Worm (Caenorhabditis elegans) whole organism, mixed stage, embryonic: ENCODE data around the gene R04E5.7.

Source experiments
- M03D4.4 ChIP-seq: sonication (generic microtip); optimal IDR thresholded peaks from 2 replicates; lab custom pipeline; 2017; ENCODE audit warnings: mild to moderate bottlenecking, missing genetic modification characterization, missing compliant biosample characterization
- blmp-1 ChIP-seq: fragments of 150-350 bp; optimal IDR thresholded peaks from 2 replicates; lab custom pipeline; 2014; ENCODE audit warnings: missing biosample characterization, missing genetic modification characterization
- ceh-39 ChIP-seq: fragments of 150-350 bp; optimal IDR thresholded peaks from 2 replicates; lab custom pipeline; 2014; ENCODE audit warnings: missing biosample characterization, missing genetic modification characterization
- ceh-83 ChIP-seq: fragments of 200-800 bp; sonication (Bioruptor generic); optimal IDR thresholded peaks from 2 replicates; lab custom pipeline; 2018; ENCODE audit warnings: mild to moderate bottlenecking, missing genetic modification characterization, missing compliant biosample characterization
- ces-1 ChIP-seq: fragments of 150-350 bp; optimal IDR thresholded peaks from 2 replicates; lab custom pipeline; 2014; ENCODE audit warnings: missing biosample characterization, missing genetic modification reagents, missing genetic modification characterization
- cnd-1 ChIP-seq: fragments of 200-800 bp; sonication (Bioruptor generic); optimal IDR thresholded peaks from 2 replicates; lab custom pipeline; 2018; ENCODE audit warnings: mild to moderate bottlenecking, missing genetic modification characterization, missing compliant biosample characterization
- drap-1 ChIP-seq: fragments of 200-800 bp; sonication (Bioruptor generic); optimal IDR thresholded peaks from 3 replicates; lab custom pipeline; 2018; ENCODE audit warnings: mild to moderate bottlenecking, missing genetic modification characterization, missing compliant biosample characterization
- elt-1 ChIP-seq: sonication (generic microtip); optimal IDR thresholded peaks from 2 replicates; lab custom pipeline; 2017; ENCODE audit warnings: missing genetic modification characterization, mild to moderate bottlenecking, missing compliant biosample characterization, antibody characterized with exemption, moderate library complexity, borderline replicate concordance; ENCODE audit not compliant: insufficient read depth
- elt-3 ChIP-seq: fragments of 150-350 bp; optimal IDR thresholded peaks from 2 replicates; lab custom pipeline; 2014; ENCODE audit warnings: missing biosample characterization, missing genetic modification characterization
- flh-1 ChIP-seq: fragments of 200-800 bp; sonication (Bioruptor generic); optimal IDR thresholded peaks from 2 replicates; lab custom pipeline; 2018; ENCODE audit warnings: mild to moderate bottlenecking, missing genetic modification characterization, moderate library complexity, missing compliant biosample characterization
- ham-2 ChIP-seq: fragments of 200-800 bp; sonication (Bioruptor generic); optimal IDR thresholded peaks from 2 replicates; lab custom pipeline; 2018; ENCODE audit warnings: mild to moderate bottlenecking, missing genetic modification characterization, missing compliant biosample characterization
- hlh-1 ChIP-seq: fragments of 150-350 bp; optimal IDR thresholded peaks from 2 replicates; lab custom pipeline; 2014; ENCODE audit warnings: missing biosample characterization, missing genetic modification reagents, missing genetic modification characterization
- lin-32 ChIP-seq: fragments of 200-800 bp; sonication (Bioruptor generic); optimal IDR thresholded peaks from 2 replicates; lab custom pipeline; 2018; ENCODE audit warnings: mild to moderate bottlenecking, missing genetic modification characterization, missing compliant biosample characterization
- mab-5 ChIP-seq: fragments of 150-350 bp; optimal IDR thresholded peaks from 2 replicates; lab custom pipeline; 2014; ENCODE audit warnings: missing biosample characterization, missing genetic modification characterization
- mep-1 ChIP-seq: fragments of 150-350 bp; optimal IDR thresholded peaks from 2 replicates; lab custom pipeline; 2017; ENCODE audit warnings: missing biosample characterization, missing genetic modification reagents, missing genetic modification characterization, inconsistent platforms
- nhr-2 ChIP-seq: fragments of 150-350 bp; optimal IDR thresholded peaks from 2 replicates; lab custom pipeline; 2014; ENCODE audit warnings: missing biosample characterization, missing genetic modification characterization
- nhr-28 ChIP-seq: fragments of 150-350 bp; optimal IDR thresholded peaks from 2 replicates; lab custom pipeline; 2014; ENCODE audit warnings: missing biosample characterization, missing genetic modification characterization
- nhr-76 ChIP-seq: sonication (generic microtip); optimal IDR thresholded peaks from 2 replicates; lab custom pipeline; 2017; ENCODE audit warnings: missing biosample characterization, missing genetic modification characterization
- pha-4 ChIP-seq: fragments of 150-350 bp; optimal IDR thresholded peaks from 2 replicates; lab custom pipeline; 2018; ENCODE audit warnings: missing biosample characterization, missing genetic modification reagents, missing genetic modification characterization
- snpc-4 ChIP-seq: fragments of 150-350 bp; optimal IDR thresholded peaks from 2 replicates; lab custom pipeline; 2014; ENCODE audit warnings: missing biosample characterization, missing genetic modification characterization
- sptf-1 ChIP-seq: sonication (generic microtip); optimal IDR thresholded peaks from 2 replicates; lab custom pipeline; 2017; ENCODE audit warnings: mild to moderate bottlenecking, missing genetic modification characterization, moderate library complexity, missing compliant biosample characterization
- tbx-8 ChIP-seq: fragments of 200-800 bp; sonication (Bioruptor generic); optimal IDR thresholded peaks from 2 replicates; lab custom pipeline; 2018; ENCODE audit warnings: mild to moderate bottlenecking, missing genetic modification characterization, moderate library complexity, missing compliant biosample characterization
- unc-120 ChIP-seq: sonication (generic microtip); optimal IDR thresholded peaks from 2 replicates; lab custom pipeline; 2017; ENCODE audit warnings: missing genetic modification characterization, missing compliant biosample characterization; ENCODE audit not compliant: poor library complexity, severe bottlenecking
- unc-39 ChIP-seq: fragments of 150-350 bp; optimal IDR thresholded peaks from 2 replicates; lab custom pipeline; 2014; ENCODE audit warnings: missing biosample characterization, missing genetic modification characterization
- unc-62 ChIP-seq: fragments of 150-350 bp; optimal IDR thresholded peaks from 2 replicates; lab custom pipeline; 2014; ENCODE audit warnings: missing biosample characterization, missing genetic modification reagents, missing genetic modification characterization
- ztf-11 ChIP-seq: fragments of 150-350 bp; optimal IDR thresholded peaks from 2 replicates; lab custom pipeline; 2014; ENCODE audit warnings: missing biosample characterization, missing genetic modification characterization

The R04E5.7 gene

ce11 chrX:8752546-8752945, 44.5 kb downstream of the R04E5.7 start:
- TF ChIP-seq blmp-1 (tag; lab: Kevin White, UChicago), result no peak
- TF ChIP-seq elt-1, result peak; percentile 78
- TF ChIP-seq elt-3 (tag; lab: Kevin White, UChicago), result peak; percentile 44
- TF ChIP-seq unc-62 (GFP tag; lab: Kevin White, UChicago), result peak; percentile 47
- TF ChIP-seq drap-1 (GFP tag; lab: Kevin White, UChicago), result no peak
- TF ChIP-seq unc-120 (tag; lab: Kevin White, UChicago), result no peak
- TF ChIP-seq nhr-2, result no peak

DNA sequence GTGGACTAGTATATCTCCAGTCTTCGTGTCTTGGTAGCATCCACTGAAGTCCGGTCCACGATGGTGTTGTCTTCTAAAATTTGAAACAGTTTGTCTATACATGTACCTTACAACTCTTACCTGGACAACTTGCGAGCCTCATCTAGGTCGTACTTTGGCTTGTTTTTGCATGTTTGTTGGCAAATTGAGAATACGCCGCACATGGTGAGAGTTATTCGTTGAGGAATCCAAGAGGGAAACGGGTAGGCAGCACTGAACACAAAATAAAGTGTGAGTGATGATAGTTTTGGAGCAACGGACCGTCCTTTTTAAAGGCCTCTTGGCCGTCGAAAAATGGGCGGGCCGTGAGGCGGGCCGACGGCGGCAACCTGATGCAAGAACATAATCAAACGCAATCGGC, 46.4 kb downstream of the R04E5.7 start, which contains the start of gene asns-2:
Gene asns-2, minus strand, starts transcription at position 282 of the 400 bp plus-strand sequence.
- TF ChIP-seq nhr-76 (tag; lab: Kevin White, UChicago), result no peak
- no peak for TF ChIP-seq lin-32 (GFP tag; lab: Kevin White, UChicago)
- TF ChIP-seq ceh-83, result no peak
- no peak for TF ChIP-seq unc-39 (tag; lab: Kevin White, UChicago)
- TF ChIP-seq cnd-1 (tag; lab: Kevin White, UChicago), result no peak
- TF ChIP-seq elt-1, result no peak
- TF ChIP-seq flh-1, result no peak
- TF ChIP-seq, all 35 proteins: peak for 0

ce11 chrX:8750209-8750608, 46.9 kb downstream of the R04E5.7 start:
- TF ChIP-seq ztf-11 (tag; lab: Kevin White, UChicago) (no peak), hlh-1 (tag; lab: Kevin White, UChicago) (no peak), lin-32 (GFP tag; lab: Kevin White, UChicago) (no peak), flh-1 (no peak), mab-5 (tag; lab: Kevin White, UChicago) (no peak), sptf-1 (tag; lab: Kevin White, UChicago) (no peak), nhr-28 (tag; lab: Kevin White, UChicago) (no peak), unc-62 (GFP tag; lab: Kevin White, UChicago) (no peak), ceh-39 (no peak), ces-1 (GFP tag; lab: Kevin White, UChicago) (no peak), pha-4 (tag; lab: Kevin White, UChicago) (no peak), nhr-76 (tag; lab: Kevin White, UChicago) (no peak), nhr-2 (no peak), tbx-8 (GFP tag; lab: Kevin White, UChicago) (no peak), snpc-4 (no peak), ham-2 (GFP tag; lab: Kevin White, UChicago) (no peak), ceh-83 (no peak), M03D4.4 (no peak), mep-1 (tag; lab: Kevin White, UChicago) (no peak), cnd-1 (tag; lab: Kevin White, UChicago) (no peak)
